Fruit fly (Drosophila melanogaster) whole organism, adult: ENCODE data around the gene BoYb.

Source experiments
- CG11617 ChIP-seq: fragments of 200-800 bp; sonication (Bioruptor generic); optimal IDR thresholded peaks from 2 replicates; lab custom pipeline; 2017; ENCODE audit warnings: mild to moderate bottlenecking, missing biosample characterization, missing genetic modification reagents, missing genetic modification characterization
- CG12768 ChIP-seq: fragments of 200-800 bp; sonication (Bioruptor generic); optimal IDR thresholded peaks from 2 replicates; lab custom pipeline; 2017; ENCODE audit warnings: missing biosample characterization, missing genetic modification characterization, mild to moderate bottlenecking, moderate library complexity, missing genetic modification reagents
- CG14711 ChIP-seq: fragments of 200-800 bp; sonication (Bioruptor generic); optimal IDR thresholded peaks from 2 replicates; lab custom pipeline; 2018; ENCODE audit warnings: missing biosample characterization, mild to moderate bottlenecking, missing genetic modification characterization, moderate library complexity
- CG1620 ChIP-seq: fragments of 200-800 bp; sonication (Bioruptor generic); optimal IDR thresholded peaks from 2 replicates; lab custom pipeline; 2016; ENCODE audit warnings: missing biosample characterization, missing genetic modification characterization
- CG33017 ChIP-seq: fragments of 200-800 bp; sonication (Bioruptor generic); optimal IDR thresholded peaks from 2 replicates; lab custom pipeline; 2018; ENCODE audit warnings: missing biosample characterization, mild to moderate bottlenecking, missing genetic modification characterization, moderate library complexity
- CG5204 ChIP-seq: fragments of 200-800 bp; sonication (Bioruptor generic); optimal IDR thresholded peaks from 2 replicates; lab custom pipeline; 2016; ENCODE audit warnings: missing biosample characterization, missing genetic modification characterization
- CG7045 ChIP-seq: fragments of 200-800 bp; sonication (Bioruptor generic); optimal IDR thresholded peaks from 2 replicates; lab custom pipeline; 2017; ENCODE audit warnings: missing biosample characterization, mild to moderate bottlenecking, missing genetic modification characterization
- CG7101 ChIP-seq: fragments of 200-800 bp; sonication (Bioruptor generic); optimal IDR thresholded peaks from 2 replicates; lab custom pipeline; 2018; ENCODE audit warnings: missing biosample characterization, mild to moderate bottlenecking, missing genetic modification characterization, moderate library complexity
- Clk ChIP-seq: fragments of 200-800 bp; sonication (Bioruptor generic); optimal IDR thresholded peaks from 2 replicates; lab custom pipeline; 2017; ENCODE audit warnings: missing biosample characterization, missing genetic modification characterization
- Crg-1 ChIP-seq: fragments of 200-800 bp; sonication (Bioruptor generic); optimal IDR thresholded peaks from 2 replicates; lab custom pipeline; 2016; ENCODE audit warnings: missing biosample characterization, missing genetic modification characterization
- Hr96 ChIP-seq: fragments of 200-800 bp; sonication (Bioruptor generic); optimal IDR thresholded peaks from 2 replicates; lab custom pipeline; 2016; ENCODE audit warnings: missing biosample characterization, missing genetic modification characterization
- Mnt ChIP-seq: fragments of 200-800 bp; sonication (Bioruptor generic); optimal IDR thresholded peaks from 2 replicates; lab custom pipeline; 2016; ENCODE audit warnings: missing biosample characterization, mild to moderate bottlenecking, missing genetic modification characterization
- bab1 ChIP-seq: fragments of 200-800 bp; sonication (Bioruptor generic); optimal IDR thresholded peaks from 3 replicates; lab custom pipeline; 2019; ENCODE audit warnings: missing biosample characterization, mild to moderate bottlenecking, missing genetic modification characterization, moderate library complexity
- cic ChIP-seq: fragments of 200-800 bp; sonication (Bioruptor generic); optimal IDR thresholded peaks from 2 replicates; lab custom pipeline; 2017; ENCODE audit warnings: missing biosample characterization, mild to moderate bottlenecking, missing genetic modification characterization, moderate library complexity
- cnc ChIP-seq, 2 experiments: fragments of >200 bp; optimal IDR thresholded peaks; 2 replicates each; lab custom pipeline; 2017
- kay ChIP-seq: fragments of 200-800 bp; sonication (Bioruptor generic); peaks from one replicate; lab custom pipeline; 2016; ENCODE audit warnings: missing biosample characterization, missing genetic modification characterization, borderline replicate concordance
- ovo ChIP-seq: fragments of 200-800 bp; sonication (Bioruptor generic); optimal IDR thresholded peaks from 2 replicates; lab custom pipeline; 2016; ENCODE audit warnings: missing biosample characterization, missing genetic modification characterization
- pad ChIP-seq: fragments of 200-800 bp; sonication (Bioruptor generic); optimal IDR thresholded peaks from 3 replicates; lab custom pipeline; 2017; ENCODE audit warnings: missing biosample characterization, missing genetic modification characterization, mild to moderate bottlenecking, moderate library complexity, missing genetic modification reagents
- tj ChIP-seq: fragments of 200-800 bp; sonication (Bioruptor generic); optimal IDR thresholded peaks from 3 replicates; lab custom pipeline; 2017; ENCODE audit warnings: missing biosample characterization, mild to moderate bottlenecking, missing genetic modification characterization, moderate library complexity
- toe ChIP-seq: fragments of 200-800 bp; sonication (Bioruptor generic); optimal IDR thresholded peaks from 2 replicates; lab custom pipeline; 2016; ENCODE audit warnings: missing biosample characterization, missing genetic modification characterization

The BoYb gene

dm6 chr3L:22884481-22884880 lies 17.2 kb upstream of the BoYb start:
- TF ChIP-seq cnc (optimal IDR thresholded peaks at IDR 0.05; lab: Kevin White, UChicago) = no peak
- TF ChIP-seq CG7045 (GFP tag; lab: Kevin White, UChicago) = no peak
- TF ChIP-seq Clk (GFP tag; lab: Kevin White, UChicago) = no peak
- no peak for TF ChIP-seq Crg-1
- no peak for TF ChIP-seq tj (GFP tag; lab: Kevin White, UChicago)
- no peak for TF ChIP-seq ovo (GFP tag; lab: Kevin White, UChicago)
- no peak for TF ChIP-seq toe
- no peak for TF ChIP-seq CG1620 (GFP tag; lab: Kevin White, UChicago)
- no peak for TF ChIP-seq CG12768 (GFP tag; lab: Kevin White, UChicago)

dm6 chr3L:22885843-22886242 lies 15.9 kb upstream of the BoYb start:
- TF ChIP-seq cnc (optimal IDR thresholded peaks at IDR 0.05; lab: Kevin White, UChicago) = no peak
- TF ChIP-seq CG12768 (GFP tag; lab: Kevin White, UChicago) = no peak
- no peak for TF ChIP-seq pad
- no peak for TF ChIP-seq CG11617 (GFP tag; lab: Kevin White, UChicago)
- no peak for TF ChIP-seq CG33017 (tag; lab: Kevin White, UChicago)
- no peak for TF ChIP-seq toe
- TF ChIP-seq ovo (GFP tag; lab: Kevin White, UChicago) = no peak

DNA sequence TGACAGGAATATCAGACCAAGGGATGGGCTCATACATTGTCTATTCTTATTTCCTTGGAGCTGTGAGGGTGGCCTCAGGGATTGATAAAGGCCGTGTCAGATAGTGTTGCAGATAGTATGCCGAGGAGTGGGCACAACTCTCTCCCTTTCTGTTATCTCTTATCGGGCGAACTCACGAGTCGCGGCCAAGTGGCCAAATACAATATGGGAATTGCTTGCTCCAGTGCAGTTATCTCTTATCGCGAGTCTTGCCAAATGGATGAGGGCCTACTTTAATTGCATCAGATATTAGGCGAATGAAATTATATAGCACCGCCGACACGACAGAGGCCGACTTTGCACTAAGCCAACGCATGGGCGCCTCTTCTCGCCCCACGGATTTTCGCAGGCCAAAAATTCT lies 14.8 kb upstream of the BoYb start:
- TF ChIP-seq cic (GFP tag; lab: Kevin White, UChicago) (peak; percentile 70), Mnt (peak; percentile 15), CG12768 (GFP tag; lab: Kevin White, UChicago) (peak; percentile 65), kay (GFP tag; lab: Kevin White, UChicago) (no peak)

DNA sequence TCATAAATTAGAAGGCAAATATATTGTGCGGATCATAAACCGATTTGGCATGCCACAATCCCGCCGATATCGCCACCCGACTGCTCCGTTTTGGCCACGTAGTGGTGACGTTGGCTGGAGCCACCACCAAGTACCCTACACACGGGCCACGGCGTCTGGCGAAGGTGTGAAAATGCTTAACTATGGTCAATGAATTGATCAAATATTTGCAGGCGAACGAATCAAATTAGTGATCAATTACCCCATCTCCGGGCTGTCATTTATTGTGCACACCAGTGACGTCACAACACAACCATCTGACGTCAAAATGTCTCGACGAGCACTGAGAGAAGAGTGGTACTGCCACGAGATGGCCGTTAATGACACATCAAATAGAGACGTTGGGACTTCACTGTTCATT lies 14.0 kb upstream of the BoYb start:
- TF ChIP-seq CG1620 (GFP tag; lab: Kevin White, UChicago) (no peak), pad (no peak), CG12768 (GFP tag; lab: Kevin White, UChicago) (no peak), CG7045 (GFP tag; lab: Kevin White, UChicago) (no peak), Crg-1 (no peak), Hr96 (no peak), CG5204 (GFP tag; lab: Kevin White, UChicago) (no peak), toe (no peak), CG14711 (tag; lab: Kevin White, UChicago) (no peak)

DNA sequence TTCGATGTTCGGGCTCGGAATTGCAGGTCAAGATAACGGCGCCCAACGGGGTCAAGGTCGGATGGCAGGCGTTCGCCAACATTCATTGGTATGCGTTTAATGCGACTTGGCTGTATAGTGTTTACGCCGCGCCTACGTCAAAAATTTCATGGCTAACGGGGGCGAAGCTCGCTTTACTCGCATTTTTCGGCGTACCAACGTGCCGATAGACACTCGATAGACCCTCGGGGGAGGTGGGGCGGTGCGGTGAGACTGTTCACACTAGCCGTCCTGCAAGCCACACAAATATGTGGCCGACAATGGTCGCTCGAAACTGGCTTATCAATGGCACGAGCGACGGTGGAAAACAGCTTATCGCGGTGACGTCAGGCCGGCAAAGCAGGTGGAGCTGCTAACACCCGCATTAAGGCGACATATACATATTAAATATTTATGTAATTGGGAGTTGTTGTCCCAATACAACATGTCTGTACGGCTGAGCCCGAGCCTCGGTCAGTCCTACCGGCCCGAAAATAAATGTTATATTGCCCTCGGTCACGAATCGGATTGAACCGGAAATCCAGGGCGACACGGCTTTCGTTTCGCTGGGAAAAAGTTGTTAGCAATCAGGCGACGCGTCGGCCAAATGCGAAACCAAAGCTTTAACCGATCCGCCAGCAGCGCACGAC lies 13.0 kb upstream of the BoYb start:
- TF ChIP-seq Clk (GFP tag; lab: Kevin White, UChicago) = no peak
- no peak for TF ChIP-seq Mnt
- no peak for TF ChIP-seq cnc (optimal IDR thresholded peaks at IDR 0.05; lab: Kevin White, UChicago)
- no peak for TF ChIP-seq CG11617 (GFP tag; lab: Kevin White, UChicago)
- no peak for TF ChIP-seq CG7101
- TF ChIP-seq ovo (GFP tag; lab: Kevin White, UChicago) = no peak
- no peak for TF ChIP-seq CG7045 (GFP tag; lab: Kevin White, UChicago)
- no peak for TF ChIP-seq Hr96
- no peak for TF ChIP-seq CG14711 (tag; lab: Kevin White, UChicago)
- no peak for TF ChIP-seq bab1 (GFP tag; lab: Kevin White, UChicago)
- TF ChIP-seq CG5204 (GFP tag; lab: Kevin White, UChicago) = no peak
- no peak for TF ChIP-seq kay (GFP tag; lab: Kevin White, UChicago)

- peak; percentile 27 for TF ChIP-seq cic (GFP tag; lab: Kevin White, UChicago)
- TF ChIP-seq kay (GFP tag; lab: Kevin White, UChicago) = peak; percentile 92
- no peak for TF ChIP-seq tj (GFP tag; lab: Kevin White, UChicago)
- no peak for TF ChIP-seq bab1 (GFP tag; lab: Kevin White, UChicago)
- peak; percentile 61 for TF ChIP-seq CG12768 (GFP tag; lab: Kevin White, UChicago)
- no peak for TF ChIP-seq CG11617 (GFP tag; lab: Kevin White, UChicago)
- TF ChIP-seq toe = no peak
- no peak for TF ChIP-seq CG1620 (GFP tag; lab: Kevin White, UChicago)
Measured at dm6 chr3L:22890024-22890423, 11.7 kb upstream of the BoYb start.

- no peak for TF ChIP-seq ovo (GFP tag; lab: Kevin White, UChicago)
- TF ChIP-seq tj (GFP tag; lab: Kevin White, UChicago) = no peak
- peak; percentile 1 for TF ChIP-seq kay (GFP tag; lab: Kevin White, UChicago)
Measured at dm6 chr3L:22891009-22891408, 10.7 kb upstream of the BoYb start.
